Worm (Caenorhabditis elegans) whole organism, L4 larva: Measurements from ENCODE around the gene 2L52.1.

ENCODE experiments used
- F37D6.2 ChIP-seq: sonication (generic microtip); optimal IDR thresholded peaks from 2 replicates; lab custom pipeline; 2016; ENCODE audit warnings: mild to moderate bottlenecking, missing genetic modification characterization, missing compliant biosample characterization
- F49E8.2 ChIP-seq: sonication (generic microtip); optimal IDR thresholded peaks from 2 replicates; lab custom pipeline; 2016; ENCODE audit warnings: missing compliant biosample characterization, mild to moderate bottlenecking, missing genetic modification characterization, borderline replicate concordance
- T20F7.1 ChIP-seq: fragments of 200-800 bp; sonication (Bioruptor generic); optimal IDR thresholded peaks from 2 replicates; lab custom pipeline; 2018; ENCODE audit warnings: mild to moderate bottlenecking, missing genetic modification characterization, missing compliant biosample characterization
- T26A8.4 ChIP-seq: fragments of 200-800 bp; sonication (Bioruptor generic); IDR thresholded peaks from 2 replicates; pipeline ENCODE4 v1.3.6; 2022; ENCODE audit warnings: missing genetic modification characterization, missing compliant biosample characterization
- Y5F2A.4 ChIP-seq: fragments of 200-800 bp; sonication (Bioruptor generic); optimal IDR thresholded peaks from 2 replicates; lab custom pipeline; 2018; ENCODE audit warnings: mild to moderate bottlenecking, missing genetic modification characterization, missing compliant biosample characterization
- ZK337.2 ChIP-seq: fragments of 200-800 bp; sonication (Bioruptor generic); IDR thresholded peaks from 2 replicates; pipeline ENCODE4 v1.3.6; 2022; ENCODE audit warnings: missing genetic modification reagents, missing genetic modification characterization, missing compliant biosample characterization
- aly-2 ChIP-seq: sonication (generic microtip); optimal IDR thresholded peaks from 2 replicates; lab custom pipeline; 2018; ENCODE audit warnings: missing biosample characterization, missing genetic modification characterization
- ama-1 ChIP-seq: fragments of 150-350 bp; optimal IDR thresholded peaks from 2 replicates; lab custom pipeline; 2014; ENCODE audit warnings: inconsistent platforms, mixed read lengths
- arid-1 ChIP-seq: fragments of 200-800 bp; sonication (Bioruptor generic); conservative IDR thresholded peaks from 2 replicates; pipeline ENCODE4 v1.3.6; 2022; ENCODE audit warnings: missing genetic modification reagents, missing genetic modification characterization, missing compliant biosample characterization
- attf-4 ChIP-seq: sonication (generic microtip); optimal IDR thresholded peaks from 3 replicates; lab custom pipeline; 2017; ENCODE audit warnings: missing biosample characterization, missing genetic modification characterization
- ceh-20 ChIP-seq: fragments of 200-800 bp; sonication (Bioruptor generic); IDR thresholded peaks from 2 replicates; pipeline ENCODE4 v1.3.6; 2022; ENCODE audit warnings: missing genetic modification reagents, missing genetic modification characterization, missing compliant biosample characterization
- ceh-44 ChIP-seq: fragments of 200-800 bp; sonication (Bioruptor generic); IDR thresholded peaks from 2 replicates; pipeline ENCODE4 v1.3.6; 2022; ENCODE audit warnings: missing genetic modification reagents, missing genetic modification characterization, missing compliant biosample characterization
- ceh-82 ChIP-seq: sonication (generic microtip); optimal IDR thresholded peaks from 2 replicates; lab custom pipeline; 2017; ENCODE audit warnings: missing biosample characterization, missing genetic modification characterization
- daf-16 ChIP-seq, 3 experiments: sonication (generic microtip); optimal IDR thresholded peaks; 2 replicates each; lab custom pipeline; 2016 to 2017; ENCODE audit warnings: missing genetic modification characterization in 3 of 3, missing genetic modification reagents in 3 of 3, mild to moderate bottlenecking in 2 of 3, missing compliant biosample characterization in 2 of 3, missing biosample characterization in 1 of 3, moderate library complexity in 1 of 3
- dmd-6 ChIP-seq: fragments of 200-800 bp; sonication (Bioruptor generic); IDR thresholded peaks from 2 replicates; pipeline ENCODE4 v1.3.6; 2022; ENCODE audit warnings: missing genetic modification reagents, missing genetic modification characterization, missing compliant biosample characterization
- dmd-9 ChIP-seq: fragments of 200-800 bp; sonication (Bioruptor generic); IDR thresholded peaks from 2 replicates; pipeline ENCODE4 v1.3.6; 2022; ENCODE audit warnings: missing genetic modification reagents, missing genetic modification characterization, missing compliant biosample characterization
- dpl-1 ChIP-seq: fragments of 150-350 bp; optimal IDR thresholded peaks from 2 replicates; lab custom pipeline; 2014; ENCODE audit warnings: missing biosample characterization, missing genetic modification reagents, missing genetic modification characterization
- dve-1 ChIP-seq: sonication (generic microtip); optimal IDR thresholded peaks from 2 replicates; lab custom pipeline; 2017; ENCODE audit warnings: antibody characterized with exemption, mild to moderate bottlenecking, missing genetic modification characterization, missing compliant biosample characterization; ENCODE audit not compliant: insufficient read depth
- fos-1 ChIP-seq: fragments of 150-350 bp; optimal IDR thresholded peaks from 2 replicates; lab custom pipeline; 2014; ENCODE audit warnings: missing biosample characterization, missing genetic modification characterization
- hlh-11 ChIP-seq: fragments of 200-800 bp; sonication (Bioruptor generic); optimal IDR thresholded peaks from 2 replicates; lab custom pipeline; 2018; ENCODE audit warnings: mild to moderate bottlenecking, missing genetic modification characterization, missing compliant biosample characterization
- lim-7 ChIP-seq: fragments of 200-800 bp; sonication (Bioruptor generic); IDR thresholded peaks from 2 replicates; pipeline ENCODE4 v1.3.6; 2022; ENCODE audit warnings: missing genetic modification characterization, missing compliant biosample characterization
- lin-1 ChIP-seq: fragments of 200-800 bp; sonication (Bioruptor generic); IDR thresholded peaks from 2 replicates; pipeline ENCODE4 v1.3.6; 2022; ENCODE audit warnings: missing genetic modification reagents, missing genetic modification characterization, missing compliant biosample characterization
- madf-5 ChIP-seq, 2 experiments: fragments of 200-800 bp; sonication (Bioruptor generic); IDR thresholded peaks; 2 replicates each; pipeline ENCODE4 v1.3.6; 2022; ENCODE audit warnings: missing compliant biosample characterization in 2 of 2, missing genetic modification characterization in 2 of 2
- madf-9 ChIP-seq: fragments of 200-800 bp; sonication (Bioruptor generic); conservative IDR thresholded peaks from 2 replicates; pipeline ENCODE4 v1.3.6; 2022; ENCODE audit warnings: missing genetic modification reagents, missing genetic modification characterization, missing compliant biosample characterization
- mep-1 ChIP-seq: fragments of 150-350 bp; sonication (generic microtip); optimal IDR thresholded peaks from 3 replicates; lab custom pipeline; 2014; ENCODE audit warnings: missing biosample characterization, missing genetic modification characterization
- mes-2 ChIP-seq: sonication (generic microtip); optimal IDR thresholded peaks from 2 replicates; lab custom pipeline; 2016; ENCODE audit warnings: missing genotype, mild to moderate bottlenecking, missing genetic modification characterization, missing compliant biosample characterization; ENCODE audit not compliant: poor library complexity, severe bottlenecking
- mxl-2 ChIP-seq: fragments of 200-800 bp; sonication (Bioruptor generic); conservative IDR thresholded peaks from 2 replicates; pipeline ENCODE4 v1.3.6; 2022; ENCODE audit warnings: missing genetic modification reagents, missing genetic modification characterization, missing compliant biosample characterization
- nhr-111 ChIP-seq: fragments of 200-800 bp; sonication (Bioruptor generic); optimal IDR thresholded peaks from 2 replicates; lab custom pipeline; 2018; ENCODE audit warnings: mild to moderate bottlenecking, missing genetic modification characterization, missing compliant biosample characterization
- nhr-237 ChIP-seq: sonication (generic microtip); optimal IDR thresholded peaks from 2 replicates; lab custom pipeline; 2017; ENCODE audit warnings: missing biosample characterization, missing genetic modification characterization
- nhr-25 ChIP-seq: sonication (generic microtip); optimal IDR thresholded peaks from 2 replicates; lab custom pipeline; 2017; ENCODE audit warnings: missing genetic modification characterization, mild to moderate bottlenecking, missing compliant biosample characterization, antibody characterized with exemption, moderate library complexity, borderline replicate concordance; ENCODE audit not compliant: insufficient read depth
- nhr-28 ChIP-seq: fragments of 150-350 bp; optimal IDR thresholded peaks from 2 replicates; lab custom pipeline; 2014; ENCODE audit warnings: missing biosample characterization, missing genetic modification characterization
- nhr-42 ChIP-seq: fragments of 200-800 bp; sonication (Bioruptor generic); IDR thresholded peaks from 2 replicates; pipeline ENCODE4 v1.3.6; 2022; ENCODE audit warnings: missing genetic modification characterization, missing compliant biosample characterization
- nhr-6 ChIP-seq: fragments of 150-350 bp; optimal IDR thresholded peaks from 2 replicates; lab custom pipeline; 2014; ENCODE audit warnings: missing biosample characterization, missing genetic modification characterization
- nhr-77 ChIP-seq: fragments of 150-350 bp; optimal IDR thresholded peaks from 2 replicates; lab custom pipeline; 2014; ENCODE audit warnings: missing biosample characterization, missing genetic modification characterization
- pha-4 ChIP-seq, 2 experiments: fragments of 150-350 bp in 1 of 2; fragments of 200-800 bp in 1 of 2; sonication (Bioruptor generic) in 1 of 2; IDR thresholded peaks in 1 of 2; optimal IDR thresholded peaks in 1 of 2; 2 replicates each; pipeline versions ENCODE4 v1.3.6 to Lab custom; 2014 to 2022; ENCODE audit warnings: missing genetic modification characterization in 2 of 2, missing genetic modification reagents in 2 of 2, missing biosample characterization in 1 of 2, missing compliant biosample characterization in 1 of 2
- php-3 ChIP-seq: fragments of 200-800 bp; sonication (Bioruptor generic); IDR thresholded peaks from 2 replicates; pipeline ENCODE4 v1.3.6; 2022; ENCODE audit warnings: missing genetic modification reagents, missing genetic modification characterization, missing compliant biosample characterization
- sdz-12 ChIP-seq: fragments of 200-800 bp; sonication (Bioruptor generic); optimal IDR thresholded peaks from 2 replicates; lab custom pipeline; 2018; ENCODE audit warnings: mild to moderate bottlenecking, missing genetic modification characterization, missing compliant biosample characterization
- set-16 ChIP-seq: fragments of 200-800 bp; sonication (Bioruptor generic); IDR thresholded peaks from 2 replicates; pipeline ENCODE4 v1.3.6; 2022; ENCODE audit warnings: missing genetic modification reagents, missing genetic modification characterization, missing compliant biosample characterization
- skn-1 ChIP-seq: fragments of 150-350 bp; optimal IDR thresholded peaks from 2 replicates; lab custom pipeline; 2014; ENCODE audit warnings: missing biosample characterization, missing genetic modification characterization
- zag-1 ChIP-seq: fragments of 150-350 bp; optimal IDR thresholded peaks from 2 replicates; lab custom pipeline; 2014; ENCODE audit warnings: missing biosample characterization, missing genetic modification characterization
- zfp-2 ChIP-seq: sonication (generic microtip); optimal IDR thresholded peaks from 2 replicates; lab custom pipeline; 2016; ENCODE audit warnings: mild to moderate bottlenecking, missing genetic modification characterization, missing compliant biosample characterization
- ztf-7 ChIP-seq: fragments of 150-350 bp; optimal IDR thresholded peaks from 2 replicates; lab custom pipeline; 2014; ENCODE audit warnings: missing biosample characterization, missing genetic modification characterization

The 2L52.1 gene

ce11 chrII:43640-44039 is 42.0 kb downstream of the 2L52.1 start, which contains the start of gene nfyc-1 (continued):
- TF ChIP-seq mes-2 (tag; lab: Kevin White, UChicago) (peak; percentile 84), mep-1 (tag; lab: Kevin White, UChicago) (peak; percentile 47), nhr-42 (no peak), Y5F2A.4 (no peak), nhr-28 (tag; lab: Kevin White, UChicago) (peak; percentile 51), F37D6.2 (tag; lab: Kevin White, UChicago) (no peak), ceh-20 (GFP tag; lab: Robert Waterston, UW) (no peak), zag-1 (no peak), lin-1 (GFP tag; lab: Robert Waterston, UW) (no peak), madf-9 (GFP tag; lab: Robert Waterston, UW) (no peak), daf-16 (GFP tag; optimal IDR thresholded peaks at IDR 0.05; lab: Kevin White, UChicago) (no peak), daf-16 (tag; optimal IDR thresholded peaks at IDR 0.05; lab: Kevin White, UChicago) (peak; percentile 35), mxl-2 (no peak)

DNA sequence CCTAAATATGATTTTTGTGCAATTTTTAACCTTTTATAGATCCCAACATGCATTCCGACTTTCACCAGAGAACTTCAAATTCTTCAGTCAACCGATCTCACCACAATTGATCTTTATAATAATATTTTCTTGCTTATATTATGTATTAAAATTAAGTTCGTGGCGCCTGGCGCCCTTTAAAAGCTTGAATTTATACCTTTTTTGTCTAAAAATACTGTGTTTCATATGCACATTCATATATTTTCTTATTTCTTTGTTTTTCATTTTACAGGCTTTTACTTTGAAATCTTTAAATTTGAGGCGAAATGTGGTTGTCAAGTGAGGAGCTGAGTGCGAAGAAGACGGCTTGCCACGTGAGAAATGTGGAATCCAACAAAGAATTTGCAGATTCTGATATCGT is 43.1 kb downstream of the 2L52.1 start, which contains the start of gene rpoa-49:
rpoa-49 (plus strand) TSS at position 301 of the 400 bp plus-strand sequence.
- TF ChIP-seq ZK337.2 (GFP tag; lab: Robert Waterston, UW), result no peak
- peak; percentile 4 for TF ChIP-seq ama-1 (lab: Kevin White, UChicago)
- TF ChIP-seq, all 104 proteins: peak for 1

ce11 chrII:46116-46515 is 44.5 kb downstream of the 2L52.1 start, which contains the start of gene rpt-4:
TSS of gene rpt-4 (minus strand) at chrII:46216.
- TF ChIP-seq zfp-2 (tag; lab: Kevin White, UChicago) (no peak), daf-16 (GFP tag; optimal IDR thresholded peaks at IDR 0.05; lab: Kevin White, UChicago) (no peak), daf-16 (tag; optimal IDR thresholded peaks at IDR 0.05; lab: Kevin White, UChicago) (no peak), ama-1 (lab: Kevin White, UChicago) (no peak), ceh-20 (GFP tag; lab: Robert Waterston, UW) (no peak), sdz-12 (GFP tag; lab: Kevin White, UChicago) (no peak), dpl-1 (GFP tag; lab: Kevin White, UChicago) (no peak), ztf-7 (no peak), set-16 (GFP tag; lab: Robert Waterston, UW) (no peak)
- TF ChIP-seq, all 104 proteins: peak for 0

DNA sequence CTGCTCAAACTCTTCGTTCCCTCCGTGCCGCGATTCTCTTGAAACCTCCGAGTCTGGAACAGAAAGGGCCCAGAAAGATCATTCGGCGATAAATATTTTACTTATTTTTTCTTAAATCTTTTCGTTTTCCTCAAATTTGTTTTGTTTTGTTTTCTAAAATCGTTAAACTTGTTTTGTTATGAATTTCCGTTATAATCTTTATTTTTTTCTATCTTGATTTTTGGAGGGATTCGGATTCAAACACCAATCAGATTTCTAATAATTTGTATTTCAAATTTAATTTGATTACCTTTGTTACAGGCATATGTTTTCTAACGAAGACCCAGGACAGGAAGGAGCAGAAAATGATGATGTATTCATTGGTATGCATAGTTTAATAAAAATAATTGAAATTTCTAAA is 45.6 kb downstream of the 2L52.1 start, which contains the start of gene C23H3.5:
C23H3.5 (plus strand) TSS at position 301 of the 400 bp plus-strand sequence.
- TF ChIP-seq nhr-25 (tag; lab: Kevin White, UChicago) (no peak), madf-5 (GFP tag; IDR thresholded peaks at IDR 0.05; lab: Robert Waterston, UW) (no peak), ceh-82 (tag; lab: Kevin White, UChicago) (no peak), lim-7 (GFP tag; lab: Robert Waterston, UW) (no peak), ceh-44 (no peak), nhr-6 (tag; lab: Kevin White, UChicago) (no peak), Y5F2A.4 (no peak), fos-1 (no peak), pha-4 (GFP tag; IDR thresholded peaks at IDR 0.05; lab: Robert Waterston, UW) (no peak), pha-4 (tag; optimal IDR thresholded peaks at IDR 0.05; lab: Kevin White, UChicago) (no peak), dmd-6 (no peak), arid-1 (GFP tag; lab: Robert Waterston, UW) (no peak), dmd-9 (GFP tag; lab: Robert Waterston, UW) (no peak), nhr-237 (tag; lab: Kevin White, UChicago) (no peak), attf-4 (tag; lab: Kevin White, UChicago) (no peak)

DNA sequence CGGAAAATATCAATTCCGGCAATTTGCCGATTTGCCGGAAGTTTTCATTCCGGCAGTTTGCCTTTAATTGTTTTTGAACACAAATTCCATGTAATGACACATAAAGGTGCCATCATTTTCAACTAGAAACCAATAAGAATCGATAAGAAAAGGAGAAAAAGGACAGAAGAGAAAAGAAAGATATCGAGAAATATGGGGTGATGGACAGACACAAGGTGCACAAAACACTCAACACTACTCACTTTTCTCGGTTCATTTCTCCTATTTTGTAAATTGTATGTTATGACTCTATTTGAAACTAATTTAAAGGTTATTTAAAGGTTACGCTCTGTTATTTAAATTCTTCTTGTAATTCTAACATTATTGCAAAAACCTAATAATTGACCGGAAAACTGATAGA is 49.2 kb downstream of the 2L52.1 start:
- TF ChIP-seq nhr-28 (tag; lab: Kevin White, UChicago) (peak; percentile 76), dmd-6 (peak; percentile 25; the same call in 1 of the 2 replicates), dve-1 (peak; percentile 45), mes-2 (tag; lab: Kevin White, UChicago) (peak; percentile 1), T26A8.4 (GFP tag; lab: Robert Waterston, UW) (no peak), hlh-11 (tag; lab: Kevin White, UChicago) (peak; percentile 53), T20F7.1 (GFP tag; lab: Kevin White, UChicago) (peak; percentile 6), aly-2 (tag; lab: Kevin White, UChicago) (no peak), php-3 (no peak), ceh-44 (no peak), nhr-77 (peak; percentile 53), madf-5 (GFP tag; IDR thresholded peaks at IDR 0.05; lab: Robert Waterston, UW) (0 out of 4 replicates have a peak, but pooled peaks of 1 of the 2 experiments have one; percentile 46), nhr-111 (no peak), F49E8.2 (tag; lab: Kevin White, UChicago) (no peak), skn-1 (tag; lab: Kevin White, UChicago) (no peak)
